Fruit fly (Drosophila melanogaster) whole organism, prepupa: ENCODE data around the gene Samuel.

ENCODE experiments used
- Blimp-1 ChIP-seq: fragments of 200-800 bp; sonication (Bioruptor generic); optimal IDR thresholded peaks from 3 replicates; lab custom pipeline; 2017; ENCODE audit warnings: missing biosample characterization, missing genetic modification characterization, mild to moderate bottlenecking, moderate library complexity, missing genetic modification reagents
- CG10631 ChIP-seq: fragments of 200-800 bp; sonication (Bioruptor generic); optimal IDR thresholded peaks from 2 replicates; lab custom pipeline; 2016; ENCODE audit warnings: missing biosample characterization, missing genetic modification characterization
- CG10669 ChIP-seq: fragments of 200-800 bp; sonication (Bioruptor generic); optimal IDR thresholded peaks from 3 replicates; lab custom pipeline; 2018; ENCODE audit warnings: missing biosample characterization, mild to moderate bottlenecking, missing genetic modification characterization, moderate library complexity
- CG15336 ChIP-seq: fragments of 200-800 bp; sonication (Bioruptor generic); IDR thresholded peaks from 2 replicates; pipeline ENCODE4 v1.3.6; 2022; ENCODE audit warnings: missing biosample characterization, missing genetic modification characterization
- CG16779 ChIP-seq: fragments of 200-800 bp; sonication (Bioruptor generic); optimal IDR thresholded peaks from 3 replicates; lab custom pipeline; 2017; ENCODE audit warnings: missing biosample characterization, mild to moderate bottlenecking, missing genetic modification characterization
- CG31627 ChIP-seq: fragments of 200-800 bp; sonication (Bioruptor generic); optimal IDR thresholded peaks from 3 replicates; lab custom pipeline; 2016; ENCODE audit warnings: missing biosample characterization, missing genetic modification characterization
- CG32006 ChIP-seq: fragments of 200-800 bp; sonication (Bioruptor generic); optimal IDR thresholded peaks from 3 replicates; lab custom pipeline; 2017; ENCODE audit warnings: missing biosample characterization, mild to moderate bottlenecking, missing genetic modification characterization
- CG34406 ChIP-seq: fragments of 200-800 bp; sonication (Bioruptor generic); optimal IDR thresholded peaks from 3 replicates; lab custom pipeline; 2016; ENCODE audit warnings: missing biosample characterization, missing genetic modification characterization
- CG3919 ChIP-seq: fragments of 200-800 bp; sonication (Bioruptor generic); optimal IDR thresholded peaks from 3 replicates; lab custom pipeline; 2016; ENCODE audit warnings: missing biosample characterization, missing genetic modification characterization
- CG4318 ChIP-seq: fragments of 200-800 bp; sonication (Bioruptor generic); optimal IDR thresholded peaks from 3 replicates; lab custom pipeline; 2017; ENCODE audit warnings: missing biosample characterization, mild to moderate bottlenecking, missing genetic modification characterization
- CG6163 ChIP-seq: fragments of 200-800 bp; sonication (Bioruptor generic); IDR thresholded peaks from 3 replicates; pipeline ENCODE4 v1.3.6; 2022; ENCODE audit warnings: missing biosample characterization, missing genetic modification characterization
- CG6276 ChIP-seq: fragments of 200-800 bp; sonication (Bioruptor generic); optimal IDR thresholded peaks from 2 replicates; lab custom pipeline; 2017; ENCODE audit warnings: missing biosample characterization, mild to moderate bottlenecking, missing genetic modification characterization
- CG6854 ChIP-seq: fragments of 200-800 bp; sonication (Bioruptor generic); optimal IDR thresholded peaks from 2 replicates; lab custom pipeline; 2017; ENCODE audit warnings: missing biosample characterization, mild to moderate bottlenecking, missing genetic modification characterization
- CG7368 ChIP-seq: fragments of 200-800 bp; sonication (Bioruptor generic); optimal IDR thresholded peaks from 3 replicates; lab custom pipeline; 2016; ENCODE audit warnings: missing biosample characterization, missing genetic modification characterization
- CG8632 ChIP-seq: fragments of 200-800 bp; sonication (Bioruptor generic); optimal IDR thresholded peaks from 3 replicates; lab custom pipeline; 2016; ENCODE audit warnings: missing biosample characterization, missing genetic modification characterization
- CG9139 ChIP-seq: fragments of 200-800 bp; sonication (Bioruptor generic); optimal IDR thresholded peaks from 3 replicates; lab custom pipeline; 2017; ENCODE audit warnings: missing biosample characterization, mild to moderate bottlenecking, missing genetic modification characterization
- Eip75B ChIP-seq: fragments of 200-800 bp; sonication (Bioruptor generic); optimal IDR thresholded peaks from 3 replicates; lab custom pipeline; 2016; ENCODE audit warnings: missing biosample characterization, missing genetic modification characterization
- Eip78C ChIP-seq: fragments of 200-800 bp; sonication (Bioruptor generic); peaks from one replicate; lab custom pipeline; 2016; ENCODE audit warnings: missing biosample characterization, missing genetic modification characterization
- Eip93F ChIP-seq: fragments of 200-800 bp; sonication (Bioruptor generic); optimal IDR thresholded peaks from 2 replicates; lab custom pipeline; 2016; ENCODE audit warnings: missing biosample characterization, mild to moderate bottlenecking, missing genetic modification characterization
- Ets21C ChIP-seq: fragments of 200-800 bp; sonication (Bioruptor generic); optimal IDR thresholded peaks from 3 replicates; lab custom pipeline; 2016; ENCODE audit warnings: missing biosample characterization, missing genetic modification characterization
- Ets96B ChIP-seq: fragments of 200-800 bp; optimal IDR thresholded peaks from 2 replicates; lab custom pipeline; 2019; ENCODE audit warnings: missing biosample characterization, mild to moderate bottlenecking, missing genetic modification characterization, moderate library complexity
- Gug ChIP-seq: fragments of 200-800 bp; sonication (Bioruptor generic); IDR thresholded peaks from 2 replicates; pipeline ENCODE4 v1.3.6; 2022; ENCODE audit warnings: missing biosample characterization, missing genetic modification characterization
- Hr39 ChIP-seq: fragments of 200-800 bp; sonication (Bioruptor generic); optimal IDR thresholded peaks from 2 replicates; lab custom pipeline; 2016; ENCODE audit warnings: missing biosample characterization, missing genetic modification characterization
- Hr4 ChIP-seq: fragments of 200-800 bp; sonication (Bioruptor generic); optimal IDR thresholded peaks from 3 replicates; lab custom pipeline; 2016; ENCODE audit warnings: missing biosample characterization, missing genetic modification characterization
- Met ChIP-seq: fragments of 200-800 bp; sonication (Bioruptor generic); optimal IDR thresholded peaks from 3 replicates; lab custom pipeline; 2016; ENCODE audit warnings: missing biosample characterization, missing genetic modification characterization
- OdsH ChIP-seq: fragments of 200-800 bp; sonication (Bioruptor generic); optimal IDR thresholded peaks from 3 replicates; lab custom pipeline; 2016; ENCODE audit warnings: missing biosample characterization, missing genetic modification characterization
- Smox ChIP-seq: fragments of 200-800 bp; sonication (Bioruptor generic); optimal IDR thresholded peaks from 3 replicates; lab custom pipeline; 2016; ENCODE audit warnings: missing biosample characterization, missing genetic modification characterization
- Sox14 ChIP-seq: fragments of 200-800 bp; sonication (Bioruptor generic); optimal IDR thresholded peaks from 3 replicates; lab custom pipeline; 2016; ENCODE audit warnings: missing biosample characterization, missing genetic modification characterization
- achi ChIP-seq: fragments of 200-800 bp; sonication (Bioruptor generic); optimal IDR thresholded peaks from 3 replicates; lab custom pipeline; 2016; ENCODE audit warnings: missing biosample characterization, missing genetic modification characterization
- acj6 ChIP-seq: fragments of 200-800 bp; sonication (Bioruptor generic); optimal IDR thresholded peaks from 3 replicates; lab custom pipeline; 2016; ENCODE audit warnings: missing biosample characterization, missing genetic modification characterization
- dsx ChIP-seq: fragments of 200-800 bp; optimal IDR thresholded peaks from 3 replicates; lab custom pipeline; 2019; ENCODE audit warnings: missing biosample characterization, mild to moderate bottlenecking, missing genetic modification characterization, moderate library complexity; ENCODE audit not compliant: poor library complexity, severe bottlenecking
- esn ChIP-seq: fragments of 200-800 bp; sonication (Bioruptor generic); optimal IDR thresholded peaks from 2 replicates; lab custom pipeline; 2016; ENCODE audit warnings: missing biosample characterization, mild to moderate bottlenecking, missing genetic modification characterization, moderate library complexity
- fd59A ChIP-seq: fragments of 200-800 bp; sonication (Bioruptor generic); optimal IDR thresholded peaks from 2 replicates; lab custom pipeline; 2017; ENCODE audit warnings: missing biosample characterization, mild to moderate bottlenecking, missing genetic modification characterization, missing genetic modification reagents
- fkh ChIP-seq: fragments of 200-800 bp; sonication (Bioruptor generic); optimal IDR thresholded peaks from 3 replicates; lab custom pipeline; 2017; ENCODE audit warnings: missing biosample characterization, mild to moderate bottlenecking, missing genetic modification characterization, moderate library complexity
- net ChIP-seq: fragments of 200-800 bp; sonication (Bioruptor generic); optimal IDR thresholded peaks from 3 replicates; lab custom pipeline; 2016; ENCODE audit warnings: missing biosample characterization, missing genetic modification characterization
- pdm3 ChIP-seq: fragments of 200-800 bp; sonication (Bioruptor generic); optimal IDR thresholded peaks from 3 replicates; lab custom pipeline; 2016; ENCODE audit warnings: missing biosample characterization, missing genetic modification characterization
- salr ChIP-seq, 2 experiments: fragments of 200-800 bp; sonication (Bioruptor generic); optimal IDR thresholded peaks; 3 replicates each; lab custom pipeline; 2016 to 2018; ENCODE audit warnings: missing biosample characterization in 2 of 2, missing genetic modification characterization in 2 of 2, mild to moderate bottlenecking in 1 of 2
- svp ChIP-seq: fragments of 200-800 bp; sonication (Bioruptor generic); peaks from one replicate; lab custom pipeline; 2016; ENCODE audit warnings: missing biosample characterization, missing genetic modification characterization
- topi ChIP-seq: fragments of 200-800 bp; sonication (Bioruptor generic); optimal IDR thresholded peaks from 3 replicates; lab custom pipeline; 2016; ENCODE audit warnings: missing biosample characterization, missing genetic modification characterization
- vri ChIP-seq: fragments of 200-800 bp; sonication (Bioruptor generic); optimal IDR thresholded peaks from 3 replicates; lab custom pipeline; 2016; ENCODE audit warnings: missing biosample characterization, mild to moderate bottlenecking, missing genetic modification characterization

Samuel gene

DNA sequence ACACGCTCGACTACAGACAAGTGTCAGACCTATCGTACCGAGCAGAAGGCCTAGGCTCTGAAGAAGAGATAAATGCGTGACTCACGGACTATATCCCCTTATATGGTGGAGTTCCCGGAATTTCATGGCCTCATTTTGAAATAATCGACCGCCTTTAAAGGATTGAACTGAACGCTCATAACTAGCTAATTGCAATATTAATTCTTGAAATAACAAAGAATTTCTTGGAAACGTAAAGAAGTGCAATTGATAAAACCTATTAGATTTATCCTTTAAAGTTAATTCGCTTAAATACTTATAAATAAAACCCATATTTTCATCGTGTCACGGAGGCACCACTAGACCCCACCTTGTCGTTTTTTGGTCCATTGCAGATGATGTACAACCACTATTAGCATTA, 25.7 kb downstream of the Samuel start (continued):
- TF ChIP-seq Ets96B (tag; lab: Kevin White, UChicago) (no peak), vri (GFP tag; lab: Kevin White, UChicago) (no peak), Blimp-1 (GFP tag; lab: Kevin White, UChicago) (no peak), CG31627 (GFP tag; lab: Kevin White, UChicago) (no peak), svp (GFP tag; lab: Kevin White, UChicago) (no peak), Gug (GFP tag; lab: Robert Waterston, UW) (no peak), Smox (no peak), Sox14 (GFP tag; lab: Kevin White, UChicago) (no peak), Eip93F (GFP tag; lab: Kevin White, UChicago) (no peak), dsx (no peak), Eip75B (GFP tag; lab: Kevin White, UChicago) (no peak), CG9139 (GFP tag; lab: Kevin White, UChicago) (no peak), Hr39 (GFP tag; lab: Kevin White, UChicago) (no peak), CG34406 (GFP tag; lab: Kevin White, UChicago) (no peak), acj6 (GFP tag; lab: Kevin White, UChicago) (no peak), fd59A (GFP tag; lab: Kevin White, UChicago) (no peak), CG3919 (GFP tag; lab: Kevin White, UChicago) (no peak), CG8632 (GFP tag; lab: Kevin White, UChicago) (no peak)

DNA sequence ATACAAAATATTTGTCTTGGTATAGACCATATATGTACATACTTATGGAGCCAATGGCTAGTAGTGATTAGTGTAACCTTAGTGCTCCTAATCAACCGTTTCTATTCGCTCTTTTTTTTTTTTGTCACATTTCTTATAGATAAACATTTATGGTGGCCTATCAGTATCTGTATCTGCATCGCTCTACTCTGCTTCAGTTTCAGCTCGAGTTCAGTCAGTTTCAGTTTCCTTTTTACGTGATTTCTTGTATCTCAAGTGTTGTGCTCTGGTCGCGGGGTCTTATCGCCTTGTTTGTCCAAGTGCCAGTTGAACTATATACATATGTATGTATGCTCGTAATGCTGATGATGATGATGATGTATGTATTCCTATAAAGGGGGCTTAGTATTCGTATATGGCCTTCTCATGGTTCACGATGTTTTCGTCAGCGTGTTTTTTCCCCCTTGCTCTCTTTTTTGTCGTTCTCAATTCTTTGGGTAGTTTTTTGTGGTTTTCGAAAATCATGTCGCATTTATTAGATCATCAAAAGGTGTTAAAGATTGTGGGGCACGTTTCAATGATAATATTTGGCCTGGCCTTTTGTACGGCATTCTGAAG, 27.2 kb downstream of the Samuel start:
- TF ChIP-seq CG6163 (no peak), fkh (GFP tag; lab: Kevin White, UChicago) (peak; percentile 64), Eip78C (GFP tag; lab: Kevin White, UChicago) (peak; percentile 3), CG9139 (GFP tag; lab: Kevin White, UChicago) (no peak), CG10669 (GFP tag; lab: Kevin White, UChicago) (no peak)

DNA sequence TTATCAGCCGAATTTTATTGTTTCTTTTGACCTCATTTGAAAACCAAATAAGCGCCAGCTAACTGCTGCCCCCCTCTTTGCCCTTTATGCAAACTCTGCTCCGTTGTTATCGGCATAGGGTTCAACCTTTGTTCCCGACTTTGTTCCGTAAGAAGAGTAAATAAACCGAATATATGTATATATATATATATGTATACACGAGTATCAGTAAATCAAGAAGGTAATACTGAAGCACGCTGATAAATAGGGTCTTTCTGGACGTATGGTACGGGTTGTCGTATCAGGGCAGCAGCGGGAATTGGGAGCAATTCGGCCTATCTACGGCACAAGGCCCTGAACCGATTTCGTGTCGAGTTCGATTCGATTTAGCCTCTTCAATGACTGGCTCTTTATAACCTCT, 27.9 kb downstream of the Samuel start:
- no peak for TF ChIP-seq CG8632 (GFP tag; lab: Kevin White, UChicago)
- no peak for TF ChIP-seq CG16779 (tag; lab: Kevin White, UChicago)
- peak; percentile 74 for TF ChIP-seq Eip93F (GFP tag; lab: Kevin White, UChicago)
- peak; percentile 35 for TF ChIP-seq vri (GFP tag; lab: Kevin White, UChicago)
- TF ChIP-seq fkh (GFP tag; lab: Kevin White, UChicago), result peak; percentile 58
- peak; percentile 98 for TF ChIP-seq svp (GFP tag; lab: Kevin White, UChicago)
- TF ChIP-seq CG15336 (GFP tag; lab: Robert Waterston, UW), result no peak
- peak; percentile 7 for TF ChIP-seq CG6854
- peak; percentile 23 for TF ChIP-seq Eip78C (GFP tag; lab: Kevin White, UChicago)
- TF ChIP-seq, all 60 proteins: peak for 6

DNA sequence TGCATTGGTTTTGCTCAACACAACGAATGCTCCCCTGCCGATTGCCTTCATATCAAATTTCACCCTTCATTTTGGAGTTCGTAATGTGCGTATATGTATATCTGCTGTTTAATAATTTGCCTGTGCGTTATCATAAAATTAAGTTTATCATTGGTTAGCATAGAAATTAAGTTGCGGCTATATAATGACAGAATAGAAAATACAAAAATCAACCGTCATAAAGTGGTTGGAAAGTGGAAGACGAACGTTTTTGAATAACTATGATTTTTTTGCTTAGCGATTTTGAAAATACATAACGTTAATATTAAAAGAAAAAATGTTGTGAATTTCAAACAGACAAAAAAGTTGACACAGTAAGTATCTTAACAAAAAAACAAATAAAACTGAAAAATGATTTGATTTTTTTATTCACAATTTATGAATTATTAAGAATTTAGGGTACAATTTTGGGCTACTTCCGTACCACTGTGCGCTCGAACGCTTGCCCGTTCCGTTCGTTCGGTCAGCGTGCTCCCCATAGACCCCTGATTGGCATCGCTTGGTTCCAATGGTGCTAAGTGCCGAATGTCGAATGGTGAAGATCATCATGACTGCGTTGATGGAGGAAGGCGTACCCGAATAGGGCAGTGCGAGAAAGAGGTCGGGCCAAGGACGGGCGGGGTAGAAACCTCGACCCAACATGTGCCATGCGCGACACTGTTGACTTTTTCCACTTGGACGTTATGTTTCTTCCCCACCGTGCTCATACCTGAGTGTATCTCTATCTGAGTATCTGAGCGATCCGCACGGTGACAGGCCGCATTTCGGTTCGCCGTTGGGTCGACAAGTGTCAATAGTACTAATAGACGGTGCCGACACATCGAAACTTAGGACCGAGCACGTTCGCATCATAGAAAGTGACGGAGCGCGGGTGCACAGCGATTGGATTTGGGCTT, 28.9 kb downstream of the Samuel start:
- peak; percentile 28 for TF ChIP-seq OdsH (GFP tag; lab: Kevin White, UChicago)
- TF ChIP-seq Eip93F (GFP tag; lab: Kevin White, UChicago), result no peak
- TF ChIP-seq Ets21C (GFP tag; lab: Kevin White, UChicago), result peak; percentile 4
- peak; percentile 12 for TF ChIP-seq pdm3 (GFP tag; lab: Kevin White, UChicago)
- peak; percentile 35 for TF ChIP-seq CG31627 (GFP tag; lab: Kevin White, UChicago)
- peak; percentile 10 for TF ChIP-seq acj6 (GFP tag; lab: Kevin White, UChicago)
- TF ChIP-seq Met, result peak; percentile 28
- no peak for TF ChIP-seq CG6276 (GFP tag; lab: Kevin White, UChicago)
- TF ChIP-seq CG15336 (GFP tag; lab: Robert Waterston, UW), result 0 out of 2 replicates have a peak, but pooled peaks have one; percentile 34
- peak; percentile 0 for TF ChIP-seq topi (GFP tag; lab: Kevin White, UChicago)
- TF ChIP-seq salr (GFP tag; optimal IDR thresholded peaks at IDR 0.05; lab: Kevin White, UChicago), result peak in 1 of 2 experiments; percentile 18
- TF ChIP-seq CG8632 (GFP tag; lab: Kevin White, UChicago), result peak; percentile 15
- peak; percentile 18 for TF ChIP-seq Sox14 (GFP tag; lab: Kevin White, UChicago)
- peak; percentile 33 for TF ChIP-seq achi (GFP tag; lab: Kevin White, UChicago)
- TF ChIP-seq Eip78C (GFP tag; lab: Kevin White, UChicago), result peak; percentile 76
- peak; percentile 12 for TF ChIP-seq CG34406 (GFP tag; lab: Kevin White, UChicago)
- TF ChIP-seq CG32006 (GFP tag; lab: Kevin White, UChicago), result peak; percentile 33
- peak; percentile 29 for TF ChIP-seq svp (GFP tag; lab: Kevin White, UChicago)
- TF ChIP-seq fkh (GFP tag; lab: Kevin White, UChicago), result peak; percentile 85
- TF ChIP-seq Hr4 (GFP tag; lab: Kevin White, UChicago), result peak; percentile 26
- no peak for TF ChIP-seq fd59A (GFP tag; lab: Kevin White, UChicago)
- no peak for TF ChIP-seq CG7368
- no peak for TF ChIP-seq CG4318 (GFP tag; lab: Kevin White, UChicago)
- peak; percentile 17 for TF ChIP-seq CG10631
- TF ChIP-seq net (GFP tag; lab: Kevin White, UChicago), result peak; percentile 22
- TF ChIP-seq esn, result peak; percentile 30
